Fruit fly (Drosophila melanogaster) whole organism, embryonic: Measurements from ENCODE around the gene CG42540.

Experiments
- ATbp ChIP-seq: fragments of 200-800 bp; sonication (Bioruptor generic); optimal IDR thresholded peaks from 2 replicates; lab custom pipeline; 2017; ENCODE audit warnings: missing biosample characterization, mild to moderate bottlenecking, missing genetic modification characterization, missing genetic modification reagents
- Atf3 ChIP-seq: fragments of 200-800 bp; sonication (Bioruptor generic); optimal IDR thresholded peaks from 3 replicates; lab custom pipeline; 2016; ENCODE audit warnings: missing biosample characterization, missing genetic modification characterization
- CG11093 ChIP-seq: fragments of 200-800 bp; sonication (Bioruptor generic); IDR thresholded peaks from 3 replicates; pipeline ENCODE4 v1.3.6; 2022; ENCODE audit warnings: missing biosample characterization, missing genetic modification characterization
- CG11560 ChIP-seq: fragments of 200-800 bp; sonication (Bioruptor generic); IDR thresholded peaks from 3 replicates; pipeline ENCODE4 v1.3.6; 2022; ENCODE audit warnings: missing biosample characterization, missing genetic modification characterization
- CG12769 ChIP-seq: fragments of 200-800 bp; sonication (Bioruptor generic); optimal IDR thresholded peaks from 2 replicates; lab custom pipeline; 2019; ENCODE audit warnings: missing biosample characterization, mild to moderate bottlenecking, missing genetic modification characterization, moderate library complexity
- CG13624 ChIP-seq: fragments of 200-800 bp; sonication (Bioruptor generic); optimal IDR thresholded peaks from 2 replicates; lab custom pipeline; 2016; ENCODE audit warnings: missing biosample characterization, missing genetic modification characterization
- CG1647 ChIP-seq: fragments of 200-800 bp; sonication (Bioruptor generic); optimal IDR thresholded peaks from 3 replicates; lab custom pipeline; 2016; ENCODE audit warnings: missing biosample characterization, missing genetic modification characterization
- CG18764 ChIP-seq: fragments of 200-800 bp; sonication (Bioruptor generic); optimal IDR thresholded peaks from 3 replicates; lab custom pipeline; 2016; ENCODE audit warnings: missing biosample characterization, missing genetic modification characterization
- CG2120 ChIP-seq: fragments of 200-800 bp; sonication (Bioruptor generic); optimal IDR thresholded peaks from 3 replicates; lab custom pipeline; 2016; ENCODE audit warnings: missing biosample characterization, missing genetic modification characterization
- CG2712 ChIP-seq: fragments of 200-800 bp; optimal IDR thresholded peaks from 3 replicates; lab custom pipeline; 2019; ENCODE audit warnings: missing biosample characterization, mild to moderate bottlenecking, missing genetic modification characterization, moderate library complexity
- CG3065 ChIP-seq: fragments of 200-800 bp; sonication (Bioruptor generic); optimal IDR thresholded peaks from 2 replicates; lab custom pipeline; 2016; ENCODE audit warnings: missing biosample characterization, missing genetic modification characterization
- CG31441 ChIP-seq: fragments of 200-800 bp; sonication (Bioruptor generic); IDR thresholded peaks from 2 replicates; pipeline ENCODE4 v1.3.6; 2022; ENCODE audit warnings: missing biosample characterization, missing genetic modification characterization
- CG4328 ChIP-seq: fragments of 200-800 bp; sonication (Bioruptor generic); optimal IDR thresholded peaks from 3 replicates; lab custom pipeline; 2017; ENCODE audit warnings: missing biosample characterization, missing genetic modification reagents, missing genetic modification characterization
- CG4730 ChIP-seq: fragments of 200-800 bp; sonication (Bioruptor generic); IDR thresholded peaks from 2 replicates; pipeline ENCODE4 v1.3.6; 2022; ENCODE audit warnings: missing biosample characterization, missing genetic modification characterization
- CG6272 ChIP-seq: fragments of 200-800 bp; sonication (Bioruptor generic); IDR thresholded peaks from 2 replicates; pipeline ENCODE4 v1.3.6; 2022; ENCODE audit warnings: missing biosample characterization, missing genetic modification characterization
- CG7372 ChIP-seq: fragments of 200-800 bp; sonication (Bioruptor generic); IDR thresholded peaks from 2 replicates; pipeline ENCODE4 v1.3.6; 2022; ENCODE audit warnings: missing biosample characterization, missing genetic modification characterization
- CG7786 ChIP-seq: fragments of 200-800 bp; sonication (Bioruptor generic); optimal IDR thresholded peaks from 2 replicates; lab custom pipeline; 2016; ENCODE audit warnings: missing biosample characterization, missing genetic modification characterization
- CG8478 ChIP-seq: fragments of >200 bp; optimal IDR thresholded peaks from 2 replicates; lab custom pipeline; 2018
- Dek ChIP-seq: fragments of 200-800 bp; sonication (Bioruptor generic); optimal IDR thresholded peaks from 3 replicates; lab custom pipeline; 2019; ENCODE audit warnings: missing biosample characterization, mild to moderate bottlenecking, missing genetic modification characterization, moderate library complexity
- Dip2 ChIP-seq: fragments of 200-800 bp; sonication (Bioruptor generic); IDR thresholded peaks from 2 replicates; pipeline ENCODE4 v1.3.6; 2022; ENCODE audit warnings: missing biosample characterization, missing genetic modification characterization
- E2f2 ChIP-seq: fragments of 200-800 bp; sonication (Bioruptor generic); IDR thresholded peaks from 2 replicates; pipeline ENCODE4 v1.3.6; 2022; ENCODE audit warnings: missing biosample characterization, missing genetic modification characterization
- Hand ChIP-seq: fragments of 200-800 bp; sonication (Bioruptor generic); optimal IDR thresholded peaks from 2 replicates; lab custom pipeline; 2017; ENCODE audit warnings: mild to moderate bottlenecking, missing biosample characterization, missing genetic modification reagents, missing genetic modification characterization
- Hmx ChIP-seq: fragments of 200-800 bp; sonication (Bioruptor generic); optimal IDR thresholded peaks from 2 replicates; lab custom pipeline; 2016; ENCODE audit warnings: missing biosample characterization, missing genetic modification characterization
- Lim3 ChIP-seq: fragments of 200-800 bp; sonication (Bioruptor generic); IDR thresholded peaks from 2 replicates; pipeline ENCODE4 v1.3.6; 2022; ENCODE audit warnings: missing biosample characterization, missing genetic modification characterization
- Med ChIP-seq: fragments of 200-800 bp; sonication (Bioruptor generic); peaks from one replicate; lab custom pipeline; 2016; ENCODE audit warnings: missing biosample characterization, missing genetic modification characterization, mild to moderate bottlenecking, inconsistent platforms, moderate library complexity
- Neu2 ChIP-seq: fragments of 200-800 bp; sonication (Bioruptor generic); optimal IDR thresholded peaks from 3 replicates; lab custom pipeline; 2016; ENCODE audit warnings: missing biosample characterization, missing genetic modification characterization, borderline replicate concordance
- Nf-YC ChIP-seq: fragments of 200-800 bp; optimal IDR thresholded peaks from 3 replicates; lab custom pipeline; 2019; ENCODE audit warnings: missing biosample characterization, mild to moderate bottlenecking, missing genetic modification characterization, moderate library complexity
- Ssrp ChIP-seq: fragments of 200-800 bp; sonication (Bioruptor generic); optimal IDR thresholded peaks from 2 replicates; lab custom pipeline; 2018; ENCODE audit warnings: missing biosample characterization, mild to moderate bottlenecking, missing genetic modification characterization, moderate library complexity
- bigmax ChIP-seq: fragments of 200-800 bp; sonication (Bioruptor generic); optimal IDR thresholded peaks from 2 replicates; lab custom pipeline; 2018; ENCODE audit warnings: missing biosample characterization, mild to moderate bottlenecking, missing genetic modification characterization
- cad ChIP-seq: fragments of >200 bp; optimal IDR thresholded peaks from 2 replicates; lab custom pipeline; 2017; ENCODE audit warnings: missing biosample characterization, missing genetic modification characterization
- cas ChIP-seq: fragments of 200-800 bp; sonication (Bioruptor generic); IDR thresholded peaks from 2 replicates; pipeline ENCODE4 v1.3.6; 2022; ENCODE audit warnings: missing biosample characterization, missing genetic modification characterization
- chm ChIP-seq: fragments of 200-800 bp; sonication (Bioruptor generic); IDR thresholded peaks from 2 replicates; pipeline ENCODE4 v1.3.6; 2022; ENCODE audit warnings: missing biosample characterization, missing genetic modification characterization
- chn ChIP-seq: fragments of 200-800 bp; sonication (Bioruptor generic); optimal IDR thresholded peaks from 2 replicates; lab custom pipeline; 2016; ENCODE audit warnings: missing biosample characterization, missing genetic modification characterization
- crc ChIP-seq: fragments of 200-800 bp; sonication (Bioruptor generic); optimal IDR thresholded peaks from 2 replicates; lab custom pipeline; 2016; ENCODE audit warnings: missing biosample characterization, missing genetic modification characterization
- ems ChIP-seq: fragments of 200-800 bp; sonication (Bioruptor generic); optimal IDR thresholded peaks from 3 replicates; lab custom pipeline; 2016; ENCODE audit warnings: missing biosample characterization, missing genetic modification characterization
- fd102C ChIP-seq: fragments of 200-800 bp; sonication (Bioruptor generic); optimal IDR thresholded peaks from 2 replicates; lab custom pipeline; 2018; ENCODE audit warnings: missing biosample characterization, mild to moderate bottlenecking, missing genetic modification characterization, moderate library complexity
- gfzf ChIP-seq: fragments of 200-800 bp; sonication (Bioruptor generic); optimal IDR thresholded peaks from 2 replicates; lab custom pipeline; 2016; ENCODE audit warnings: missing biosample characterization, mild to moderate bottlenecking, missing genetic modification characterization, moderate library complexity
- gro ChIP-seq: fragments of 200-800 bp; sonication (Bioruptor generic); optimal IDR thresholded peaks from 2 replicates; lab custom pipeline; 2016; ENCODE audit warnings: missing biosample characterization, missing genetic modification characterization
- nom ChIP-seq: fragments of 200-800 bp; sonication (Bioruptor generic); optimal IDR thresholded peaks from 2 replicates; lab custom pipeline; 2017; ENCODE audit warnings: missing biosample characterization, missing genetic modification characterization, mild to moderate bottlenecking, moderate library complexity, missing genetic modification reagents
- org-1 ChIP-seq: fragments of 200-800 bp; sonication (Bioruptor generic); optimal IDR thresholded peaks from 2 replicates; lab custom pipeline; 2017; ENCODE audit warnings: missing biosample characterization, missing genetic modification characterization
- otp ChIP-seq: fragments of 200-800 bp; sonication (Bioruptor generic); IDR thresholded peaks from 3 replicates; pipeline ENCODE4, ENCODE4 v1.3.6; 2022; ENCODE audit warnings: missing biosample characterization, missing genetic modification characterization
- pan ChIP-seq, 4 experiments: fragments of >200 bp in 3 of 4; fragments of 200-800 bp in 1 of 4; sonication (Bioruptor generic) in 1 of 4; optimal IDR thresholded peaks in 3 of 4; IDR thresholded peaks in 1 of 4; 2 replicates each; pipeline versions ENCODE4 v1.3.6 to Lab custom; 2017 to 2022; ENCODE audit warnings: missing biosample characterization in 2 of 4, missing genetic modification characterization in 2 of 4, mixed read lengths in 1 of 4
- pnt ChIP-seq: fragments of 200-800 bp; sonication (Bioruptor generic); optimal IDR thresholded peaks from 3 replicates; lab custom pipeline; 2016; ENCODE audit warnings: missing biosample characterization, missing genetic modification characterization
- sens-2 ChIP-seq: fragments of 200-800 bp; sonication (Bioruptor generic); IDR thresholded peaks from 2 replicates; pipeline ENCODE4 v1.3.6; 2022; ENCODE audit warnings: missing biosample characterization, missing genetic modification characterization
- slbo ChIP-seq: fragments of 200-800 bp; sonication (Bioruptor generic); IDR thresholded peaks from 2 replicates; pipeline ENCODE4 v1.3.6; 2022; ENCODE audit warnings: missing biosample characterization, missing genetic modification characterization
- tgo ChIP-seq: fragments of 200-800 bp; sonication (Bioruptor generic); IDR thresholded peaks from 3 replicates; pipeline ENCODE4 v1.3.6; 2022; ENCODE audit warnings: missing biosample characterization, missing genetic modification characterization
- twi ChIP-seq: fragments of 200-800 bp; optimal IDR thresholded peaks from 2 replicates; lab custom pipeline; 2019; ENCODE audit warnings: missing biosample characterization, mild to moderate bottlenecking, missing genetic modification characterization, moderate library complexity
- unpg ChIP-seq: fragments of 200-800 bp; sonication (Bioruptor generic); optimal IDR thresholded peaks from 3 replicates; lab custom pipeline; 2018; ENCODE audit warnings: missing biosample characterization, mild to moderate bottlenecking, missing genetic modification characterization, moderate library complexity

Gene CG42540

dm6 chr3L:4624371-4625154, 68.7 kb downstream of the CG42540 start (continued):
- TF ChIP-seq CG7372 (GFP tag; lab: Robert Waterston, UW) (peak; percentile 87), bigmax (GFP tag; lab: Kevin White, UChicago) (no peak), crc (peak; percentile 86), Atf3 (GFP tag; lab: Kevin White, UChicago) (peak; percentile 77), CG11560 (tag; lab: Robert Waterston, UW) (peak; percentile 75), CG2712 (tag; lab: Kevin White, UChicago) (peak; percentile 87), Neu2 (GFP tag; lab: Kevin White, UChicago) (peak; percentile 16), Dek (tag; lab: Kevin White, UChicago) (peak; percentile 68), CG8478 (no peak), CG3065 (GFP tag; lab: Kevin White, UChicago) (peak; percentile 61), cad (no peak), CG31441 (GFP tag; lab: Robert Waterston, UW) (peak; percentile 89), Ssrp (tag; lab: Kevin White, UChicago) (peak; percentile 91), CG2120 (peak; percentile 92), chn (GFP tag; lab: Kevin White, UChicago) (peak; percentile 88), pnt (GFP tag; lab: Kevin White, UChicago) (peak; percentile 84), CG18764 (peak; percentile 74), Lim3 (GFP tag; lab: Robert Waterston, UW) (peak; percentile 41), cas (GFP tag; lab: Robert Waterston, UW) (peak; percentile 63; the same call in 1 of the 2 replicates), fd102C (GFP tag; lab: Kevin White, UChicago) (no peak), chm (GFP tag; lab: Robert Waterston, UW) (peak; percentile 72), sens-2 (peak; percentile 74), twi (no peak), gro (GFP tag; lab: Kevin White, UChicago) (peak; percentile 79), tgo (GFP tag; lab: Robert Waterston, UW) (peak; percentile 89), CG6272 (peak; percentile 74), ATbp (GFP tag; lab: Kevin White, UChicago) (peak; percentile 76), CG7786 (GFP tag; lab: Kevin White, UChicago) (peak; percentile 87), CG4730 (GFP tag; lab: Robert Waterston, UW) (peak; percentile 77), Hand (GFP tag; lab: Kevin White, UChicago) (peak; percentile 86), Nf-YC (tag; lab: Kevin White, UChicago) (peak; percentile 52), CG12769 (tag; lab: Kevin White, UChicago) (peak; percentile 79), CG11093 (peak; percentile 85)

DNA sequence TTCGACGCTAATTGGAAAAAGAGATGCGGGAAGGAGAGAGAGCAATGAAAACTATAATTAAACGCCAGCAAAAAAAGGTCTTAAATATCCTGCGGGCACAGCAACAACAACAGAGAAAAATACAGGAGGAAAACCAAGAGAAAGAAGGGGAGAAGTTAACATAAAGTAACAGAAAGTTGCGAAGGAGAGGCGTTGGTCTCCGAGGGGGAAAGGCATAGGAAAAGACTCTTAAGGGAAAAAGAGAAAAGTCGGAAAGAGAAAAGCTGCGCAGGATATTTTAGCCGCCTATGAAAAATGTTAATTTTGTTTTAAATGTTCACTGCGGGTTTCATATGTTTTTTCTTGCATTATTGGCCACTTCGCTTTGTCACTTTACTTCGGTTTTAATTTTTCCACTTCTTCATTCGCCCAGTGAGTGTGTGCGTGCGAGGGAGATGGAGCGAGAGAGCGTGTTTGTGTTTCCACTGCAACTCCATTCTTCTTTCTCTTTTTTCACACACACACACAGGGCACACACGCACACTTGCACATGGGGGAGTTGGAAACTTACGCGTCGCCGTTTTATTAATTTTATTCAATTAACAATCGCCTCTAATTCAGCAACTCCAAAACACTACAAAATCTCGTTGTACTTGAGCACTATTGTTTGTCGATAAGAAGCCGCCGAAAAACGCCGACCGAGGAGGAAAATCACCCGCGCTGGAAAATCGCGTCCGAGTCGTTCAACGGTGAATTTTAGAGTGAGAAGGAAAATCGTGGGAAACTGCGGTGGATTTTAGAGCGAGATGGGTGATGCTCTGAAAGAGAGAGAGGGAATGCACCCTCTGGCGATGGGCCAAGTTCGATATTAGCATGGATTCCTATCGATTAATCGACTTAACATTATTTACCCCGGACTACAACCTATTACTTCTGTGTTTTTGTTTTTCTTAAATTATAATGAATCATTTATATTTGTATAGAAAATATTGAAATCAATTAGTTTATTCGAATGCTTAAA, 69.8 kb downstream of the CG42540 start, which contains the start of gene Src64B:
Src64B (minus strand) TSS at position 810 of the 1,000 bp plus-strand sequence.
- TF ChIP-seq ems (GFP tag; lab: Kevin White, UChicago) (no peak), unpg (peak; percentile 28), slbo (GFP tag; lab: Robert Waterston, UW) (peak; percentile 42), pan (optimal IDR thresholded peaks at IDR 0.05; lab: Kevin White, UChicago) (no peak), pan (GFP tag; optimal IDR thresholded peaks at IDR 0.05 in 1 of 2, IDR thresholded peaks at IDR 0.05 in 1 of 2) (peak in 1 of 2 experiments; percentile 31), CG4328 (GFP tag; lab: Kevin White, UChicago) (peak; percentile 31), Hmx (GFP tag; lab: Kevin White, UChicago) (no peak), E2f2 (peak; percentile 17; the same call in 1 of the 2 replicates), CG13624 (GFP tag; lab: Kevin White, UChicago) (peak; percentile 32), Dip2 (GFP tag; lab: Robert Waterston, UW) (no peak), CG1647 (GFP tag; lab: Kevin White, UChicago) (no peak), otp (GFP tag; lab: Robert Waterston, UW) (peak; percentile 45; the same call in 1 of the 3 replicates), org-1 (GFP tag; lab: Kevin White, UChicago) (no peak), nom (GFP tag; lab: Kevin White, UChicago) (peak; percentile 54), gfzf (peak; percentile 38), Med (peak; percentile 90)
